Worm (Caenorhabditis elegans) whole organism, mixed stage, embryonic: ENCODE measurements around the gene spr-2.
A peak's percentile ranks its signal among the peaks of the same experiment; 100 is the strongest.

Experiments used
- M03D4.4 ChIP-seq: sonication (generic microtip); optimal IDR thresholded peaks from 2 replicates; lab custom pipeline; 2017; ENCODE audit warnings: mild to moderate bottlenecking, missing genetic modification characterization, missing compliant biosample characterization
- bed-3 ChIP-seq: fragments of 200-800 bp; sonication (Bioruptor generic); optimal IDR thresholded peaks from 3 replicates; lab custom pipeline; 2018; ENCODE audit warnings: mild to moderate bottlenecking, missing genetic modification characterization, moderate library complexity, missing compliant biosample characterization
- blmp-1 ChIP-seq: fragments of 150-350 bp; optimal IDR thresholded peaks from 2 replicates; lab custom pipeline; 2014; ENCODE audit warnings: missing biosample characterization, missing genetic modification characterization
- ceh-39 ChIP-seq: fragments of 150-350 bp; optimal IDR thresholded peaks from 2 replicates; lab custom pipeline; 2014; ENCODE audit warnings: missing biosample characterization, missing genetic modification characterization
- ceh-43 ChIP-seq: fragments of 200-800 bp; sonication (Bioruptor generic); optimal IDR thresholded peaks from 2 replicates; lab custom pipeline; 2018; ENCODE audit warnings: mild to moderate bottlenecking, missing genetic modification characterization, moderate library complexity, missing compliant biosample characterization
- ceh-83 ChIP-seq: fragments of 200-800 bp; sonication (Bioruptor generic); optimal IDR thresholded peaks from 2 replicates; lab custom pipeline; 2018; ENCODE audit warnings: mild to moderate bottlenecking, missing genetic modification characterization, missing compliant biosample characterization
- ces-1 ChIP-seq: fragments of 150-350 bp; optimal IDR thresholded peaks from 2 replicates; lab custom pipeline; 2014; ENCODE audit warnings: missing biosample characterization, missing genetic modification reagents, missing genetic modification characterization
- cnd-1 ChIP-seq: fragments of 200-800 bp; sonication (Bioruptor generic); optimal IDR thresholded peaks from 2 replicates; lab custom pipeline; 2018; ENCODE audit warnings: mild to moderate bottlenecking, missing genetic modification characterization, missing compliant biosample characterization
- drap-1 ChIP-seq: fragments of 200-800 bp; sonication (Bioruptor generic); optimal IDR thresholded peaks from 3 replicates; lab custom pipeline; 2018; ENCODE audit warnings: mild to moderate bottlenecking, missing genetic modification characterization, missing compliant biosample characterization
- elt-1 ChIP-seq: sonication (generic microtip); optimal IDR thresholded peaks from 2 replicates; lab custom pipeline; 2017; ENCODE audit warnings: missing genetic modification characterization, mild to moderate bottlenecking, missing compliant biosample characterization, antibody characterized with exemption, moderate library complexity, borderline replicate concordance; ENCODE audit not compliant: insufficient read depth
- elt-3 ChIP-seq: fragments of 150-350 bp; optimal IDR thresholded peaks from 2 replicates; lab custom pipeline; 2014; ENCODE audit warnings: missing biosample characterization, missing genetic modification characterization
- flh-1 ChIP-seq: fragments of 200-800 bp; sonication (Bioruptor generic); optimal IDR thresholded peaks from 2 replicates; lab custom pipeline; 2018; ENCODE audit warnings: mild to moderate bottlenecking, missing genetic modification characterization, moderate library complexity, missing compliant biosample characterization
- ham-2 ChIP-seq: fragments of 200-800 bp; sonication (Bioruptor generic); optimal IDR thresholded peaks from 2 replicates; lab custom pipeline; 2018; ENCODE audit warnings: mild to moderate bottlenecking, missing genetic modification characterization, missing compliant biosample characterization
- hlh-1 ChIP-seq: fragments of 150-350 bp; optimal IDR thresholded peaks from 2 replicates; lab custom pipeline; 2014; ENCODE audit warnings: missing biosample characterization, missing genetic modification reagents, missing genetic modification characterization
- lin-13 ChIP-seq: fragments of 150-350 bp; optimal IDR thresholded peaks from 2 replicates; lab custom pipeline; 2014; ENCODE audit warnings: missing biosample characterization, missing genetic modification characterization
- lin-32 ChIP-seq: fragments of 200-800 bp; sonication (Bioruptor generic); optimal IDR thresholded peaks from 2 replicates; lab custom pipeline; 2018; ENCODE audit warnings: mild to moderate bottlenecking, missing genetic modification characterization, missing compliant biosample characterization
- lsy-2 ChIP-seq: fragments of 150-350 bp; optimal IDR thresholded peaks from 2 replicates; lab custom pipeline; 2014; ENCODE audit warnings: missing biosample characterization, missing genetic modification characterization
- mab-5 ChIP-seq: fragments of 150-350 bp; optimal IDR thresholded peaks from 2 replicates; lab custom pipeline; 2014; ENCODE audit warnings: missing biosample characterization, missing genetic modification characterization
- mep-1 ChIP-seq: fragments of 150-350 bp; optimal IDR thresholded peaks from 2 replicates; lab custom pipeline; 2017; ENCODE audit warnings: missing biosample characterization, missing genetic modification reagents, missing genetic modification characterization, inconsistent platforms
- mls-2 ChIP-seq: sonication (generic microtip); optimal IDR thresholded peaks from 2 replicates; lab custom pipeline; 2016; ENCODE audit warnings: mild to moderate bottlenecking, missing genetic modification characterization, moderate library complexity, missing compliant biosample characterization
- nhr-12 ChIP-seq: fragments of 150-350 bp; optimal IDR thresholded peaks from 2 replicates; lab custom pipeline; 2014; ENCODE audit warnings: missing biosample characterization, missing genetic modification characterization
- nhr-2 ChIP-seq: fragments of 150-350 bp; optimal IDR thresholded peaks from 2 replicates; lab custom pipeline; 2014; ENCODE audit warnings: missing biosample characterization, missing genetic modification characterization
- nhr-237 ChIP-seq: fragments of 150-350 bp; optimal IDR thresholded peaks from 2 replicates; lab custom pipeline; 2014; ENCODE audit warnings: missing biosample characterization, missing genetic modification characterization
- nhr-28 ChIP-seq: fragments of 150-350 bp; optimal IDR thresholded peaks from 2 replicates; lab custom pipeline; 2014; ENCODE audit warnings: missing biosample characterization, missing genetic modification characterization
- nhr-76 ChIP-seq: sonication (generic microtip); optimal IDR thresholded peaks from 2 replicates; lab custom pipeline; 2017; ENCODE audit warnings: missing biosample characterization, missing genetic modification characterization
- pha-4 ChIP-seq: fragments of 150-350 bp; optimal IDR thresholded peaks from 2 replicates; lab custom pipeline; 2018; ENCODE audit warnings: missing biosample characterization, missing genetic modification reagents, missing genetic modification characterization
- sem-2 ChIP-seq: fragments of 200-800 bp; sonication (Bioruptor generic); optimal IDR thresholded peaks from 2 replicates; lab custom pipeline; 2018; ENCODE audit warnings: mild to moderate bottlenecking, missing genetic modification characterization, missing compliant biosample characterization
- snpc-4 ChIP-seq: fragments of 150-350 bp; optimal IDR thresholded peaks from 2 replicates; lab custom pipeline; 2014; ENCODE audit warnings: missing biosample characterization, missing genetic modification characterization
- sptf-1 ChIP-seq: sonication (generic microtip); optimal IDR thresholded peaks from 2 replicates; lab custom pipeline; 2017; ENCODE audit warnings: mild to moderate bottlenecking, missing genetic modification characterization, moderate library complexity, missing compliant biosample characterization
- tbx-8 ChIP-seq: fragments of 200-800 bp; sonication (Bioruptor generic); optimal IDR thresholded peaks from 2 replicates; lab custom pipeline; 2018; ENCODE audit warnings: mild to moderate bottlenecking, missing genetic modification characterization, moderate library complexity, missing compliant biosample characterization
- unc-120 ChIP-seq: sonication (generic microtip); optimal IDR thresholded peaks from 2 replicates; lab custom pipeline; 2017; ENCODE audit warnings: missing genetic modification characterization, missing compliant biosample characterization; ENCODE audit not compliant: poor library complexity, severe bottlenecking
- unc-39 ChIP-seq: fragments of 150-350 bp; optimal IDR thresholded peaks from 2 replicates; lab custom pipeline; 2014; ENCODE audit warnings: missing biosample characterization, missing genetic modification characterization
- unc-62 ChIP-seq: fragments of 150-350 bp; optimal IDR thresholded peaks from 2 replicates; lab custom pipeline; 2014; ENCODE audit warnings: missing biosample characterization, missing genetic modification reagents, missing genetic modification characterization
- zip-8 ChIP-seq: fragments of 150-350 bp; optimal IDR thresholded peaks from 2 replicates; lab custom pipeline; 2014; ENCODE audit warnings: missing biosample characterization, missing genetic modification characterization
- ztf-11 ChIP-seq: fragments of 150-350 bp; optimal IDR thresholded peaks from 2 replicates; lab custom pipeline; 2014; ENCODE audit warnings: missing biosample characterization, missing genetic modification characterization

The spr-2 gene

ce11 chrIV:8923381-8923780 is 32.1 kb downstream of the spr-2 start:
- no peak for TF ChIP-seq flh-1 (GFP tag; lab: Kevin White, UChicago)
- no peak for TF ChIP-seq elt-1
- no peak for TF ChIP-seq nhr-2 (tag; lab: Kevin White, UChicago)
- TF ChIP-seq, all 35 proteins: peak for 0

ce11 chrIV:8924126-8924525 is 32.9 kb downstream of the spr-2 start:
- TF ChIP-seq elt-3 (tag; lab: Kevin White, UChicago) (no peak), ztf-11 (tag; lab: Kevin White, UChicago) (no peak), snpc-4 (tag; lab: Kevin White, UChicago) (no peak), sptf-1 (tag; lab: Kevin White, UChicago) (no peak), ham-2 (no peak), ceh-43 (no peak), elt-1 (no peak), tbx-8 (GFP tag; lab: Kevin White, UChicago) (no peak), lsy-2 (no peak), hlh-1 (tag; lab: Kevin White, UChicago) (no peak), flh-1 (GFP tag; lab: Kevin White, UChicago) (no peak), zip-8 (tag; lab: Kevin White, UChicago) (no peak), lin-32 (GFP tag; lab: Kevin White, UChicago) (no peak), nhr-2 (tag; lab: Kevin White, UChicago) (no peak), unc-120 (tag; lab: Kevin White, UChicago) (no peak), ceh-83 (GFP tag; lab: Kevin White, UChicago) (no peak), nhr-12 (tag; lab: Kevin White, UChicago) (no peak), mls-2 (tag; lab: Kevin White, UChicago) (no peak), pha-4 (tag; lab: Kevin White, UChicago) (no peak)

DNA sequence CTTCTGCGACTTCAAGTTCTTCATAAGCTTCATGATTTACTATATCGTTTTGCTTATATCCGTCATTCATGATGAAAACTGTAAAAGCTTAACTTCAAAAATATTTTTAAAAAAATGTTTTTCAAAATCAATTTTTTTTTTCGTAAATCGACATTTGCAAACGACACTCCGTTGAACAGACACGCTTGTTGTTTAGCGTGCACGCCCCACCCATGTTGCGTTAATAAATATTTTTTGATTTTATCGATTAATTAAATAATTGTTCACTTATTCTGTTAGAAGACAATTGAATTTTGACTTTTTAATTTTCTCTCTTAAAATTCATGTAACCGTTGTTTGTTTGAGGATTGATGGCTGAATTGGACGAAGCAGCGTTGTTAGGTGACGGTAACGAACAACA is 34.7 kb downstream of the spr-2 start, which contains the start of the genes D1046.2 and cfim-2:
TSS of gene D1046.2 (minus strand) at position 78 of the 400 bp plus-strand sequence.
TSS of gene cfim-2 (plus strand) at position 335 of the 400 bp plus-strand sequence.
- TF ChIP-seq ces-1 (GFP tag; lab: Kevin White, UChicago) (peak; percentile 53), lsy-2 (peak; percentile 12), sptf-1 (tag; lab: Kevin White, UChicago) (no peak), ceh-39 (tag; lab: Kevin White, UChicago) (peak; percentile 30)

DNA sequence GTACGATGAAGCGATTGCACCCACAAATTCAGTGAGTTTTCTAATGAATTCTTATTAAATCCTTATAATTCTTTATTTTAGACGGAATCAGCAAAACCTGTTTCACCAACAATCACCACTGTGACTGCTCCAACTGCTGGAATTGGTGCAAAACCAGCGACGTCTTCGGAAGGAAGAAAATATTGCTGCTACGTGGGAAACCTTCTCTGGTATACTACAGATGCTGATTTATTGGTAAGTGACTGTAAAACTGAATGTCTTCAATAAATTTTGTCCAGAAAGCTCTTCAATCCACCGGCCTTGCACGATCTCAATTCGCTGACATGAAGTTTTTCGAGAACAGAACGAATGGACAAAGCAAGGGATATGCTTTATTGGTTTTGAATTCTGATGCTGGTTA is 35.2 kb downstream of the spr-2 start:
- TF ChIP-seq unc-39 (no peak), ztf-11 (tag; lab: Kevin White, UChicago) (no peak), nhr-12 (tag; lab: Kevin White, UChicago) (no peak), lin-32 (GFP tag; lab: Kevin White, UChicago) (no peak), sem-2 (GFP tag; lab: Kevin White, UChicago) (no peak), ham-2 (no peak), hlh-1 (tag; lab: Kevin White, UChicago) (no peak), ceh-43 (no peak), tbx-8 (GFP tag; lab: Kevin White, UChicago) (no peak), ces-1 (GFP tag; lab: Kevin White, UChicago) (no peak), mep-1 (no peak), nhr-237 (tag; lab: Kevin White, UChicago) (no peak), snpc-4 (tag; lab: Kevin White, UChicago) (no peak), elt-1 (no peak), ceh-39 (tag; lab: Kevin White, UChicago) (no peak)

DNA sequence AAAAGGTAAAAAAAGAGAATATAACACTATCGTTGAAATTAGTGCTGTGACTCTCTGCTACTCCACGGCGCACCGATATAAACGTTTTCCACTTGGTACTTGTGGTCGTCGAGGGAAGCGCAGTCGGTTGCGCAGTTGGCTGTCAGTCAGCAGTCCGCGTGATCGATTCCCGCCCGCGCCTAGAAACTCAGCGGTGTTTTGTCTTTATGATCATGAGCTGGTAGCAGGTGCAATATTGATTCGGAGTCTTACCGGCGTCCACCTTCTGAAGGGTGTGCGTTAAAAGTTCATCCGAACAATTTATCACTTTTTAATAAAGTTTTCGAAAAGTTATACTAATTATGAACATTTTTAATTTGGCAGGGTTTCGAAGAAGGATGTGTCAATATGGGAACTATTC is 35.8 kb downstream of the spr-2 start:
- peak; percentile 98 for TF ChIP-seq cnd-1 (tag; lab: Kevin White, UChicago)
- peak; percentile 28 for TF ChIP-seq nhr-76 (tag; lab: Kevin White, UChicago)
- TF ChIP-seq nhr-2 (tag; lab: Kevin White, UChicago): peak; percentile 10
- TF ChIP-seq unc-120 (tag; lab: Kevin White, UChicago): peak; percentile 92
- TF ChIP-seq ham-2: peak; percentile 96
- TF ChIP-seq drap-1 (GFP tag; lab: Kevin White, UChicago): peak; percentile 97
- TF ChIP-seq lin-13 (tag; lab: Kevin White, UChicago): peak; percentile 59
- TF ChIP-seq unc-39: no peak
- TF ChIP-seq snpc-4 (tag; lab: Kevin White, UChicago): no peak
- TF ChIP-seq ceh-43: peak; percentile 97
- peak; percentile 62 for TF ChIP-seq ztf-11 (tag; lab: Kevin White, UChicago)
- TF ChIP-seq bed-3 (GFP tag; lab: Kevin White, UChicago): peak; percentile 94
- TF ChIP-seq pha-4 (tag; lab: Kevin White, UChicago): peak; percentile 68
- TF ChIP-seq flh-1 (GFP tag; lab: Kevin White, UChicago): peak; percentile 95
- TF ChIP-seq unc-62 (GFP tag; lab: Kevin White, UChicago): peak; percentile 84
- peak; percentile 74 for TF ChIP-seq hlh-1 (tag; lab: Kevin White, UChicago)
- TF ChIP-seq ceh-83 (GFP tag; lab: Kevin White, UChicago): peak; percentile 98
- no peak for TF ChIP-seq blmp-1 (tag; lab: Kevin White, UChicago)
- TF ChIP-seq lin-32 (GFP tag; lab: Kevin White, UChicago): peak; percentile 96
- TF ChIP-seq tbx-8 (GFP tag; lab: Kevin White, UChicago): peak; percentile 94
- peak; percentile 4 for TF ChIP-seq ces-1 (GFP tag; lab: Kevin White, UChicago)
- TF ChIP-seq M03D4.4: peak; percentile 97
- peak; percentile 43 for TF ChIP-seq lsy-2
- TF ChIP-seq sem-2 (GFP tag; lab: Kevin White, UChicago): peak; percentile 96
- peak; percentile 64 for TF ChIP-seq elt-3 (tag; lab: Kevin White, UChicago)
- TF ChIP-seq sptf-1 (tag; lab: Kevin White, UChicago): peak; percentile 99
- peak; percentile 34 for TF ChIP-seq mab-5 (tag; lab: Kevin White, UChicago)
- TF ChIP-seq elt-1: no peak
- peak; percentile 58 for TF ChIP-seq nhr-28
- peak; percentile 98 for TF ChIP-seq mls-2 (tag; lab: Kevin White, UChicago)
- no peak for TF ChIP-seq zip-8 (tag; lab: Kevin White, UChicago)
- no peak for TF ChIP-seq nhr-12 (tag; lab: Kevin White, UChicago)
- TF ChIP-seq mep-1: peak; percentile 58
- peak; percentile 57 for TF ChIP-seq nhr-237 (tag; lab: Kevin White, UChicago)
- TF ChIP-seq ceh-39 (tag; lab: Kevin White, UChicago): no peak
